Worm (Caenorhabditis elegans): ENCODE data around the gene cdk-11.2.

Gene cdk-11.2

DNA sequence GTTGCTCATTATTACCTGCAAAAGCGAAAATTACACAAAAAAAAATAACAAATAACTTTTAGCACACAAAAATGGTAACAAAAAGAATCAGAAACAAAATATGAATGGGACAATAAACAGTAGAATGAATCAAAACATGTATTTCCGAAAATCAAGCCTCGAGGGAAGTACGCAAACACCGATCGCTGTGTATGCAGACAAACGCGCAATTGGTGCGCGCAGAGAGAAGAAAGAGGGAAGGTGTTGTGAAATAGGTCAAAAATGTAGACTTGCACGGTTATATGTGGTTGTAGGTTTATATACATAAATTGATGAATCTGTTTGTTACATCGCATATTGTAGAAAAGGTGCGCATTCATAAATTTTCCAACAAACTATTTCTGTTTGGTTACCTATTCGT, at the start of gene cdk-11.2:
Gene cdk-11.2, minus strand, starts transcription at position 23 of the 400 bp plus-strand sequence.
- no peak for TF ChIP-seq nhr-237 (tag; optimal IDR thresholded peaks at IDR 0.05)
- no peak for TF ChIP-seq unc-62 (GFP tag; optimal IDR thresholded peaks at IDR 0.05)
- peak; percentile 60 for TF ChIP-seq sma-3 (GFP tag; optimal IDR thresholded peaks at IDR 0.05)
- no peak for TF ChIP-seq ztf-11 (tag; optimal IDR thresholded peaks at IDR 0.05)
- peak; percentile 34 to 67 for TF ChIP-seq lsy-2 (tag; optimal IDR thresholded peaks at IDR 0.05)
- TF ChIP-seq C34F6.9 (tag; optimal IDR thresholded peaks at IDR 0.05), result peak; percentile 82
- peak; percentile 90 for TF ChIP-seq unc-55 (GFP tag; optimal IDR thresholded peaks at IDR 0.05)
- TF ChIP-seq nhr-10 (tag; optimal IDR thresholded peaks at IDR 0.05), result no peak
- TF ChIP-seq R02D3.7 (tag; optimal IDR thresholded peaks at IDR 0.05), result no peak
- TF ChIP-seq ceh-82 (tag; optimal IDR thresholded peaks at IDR 0.05), result peak; percentile 6
- TF ChIP-seq lin-13 (GFP tag; optimal IDR thresholded peaks at IDR 0.05), result peak; percentile 16
- peak; percentile 44 for TF ChIP-seq lin-11 (tag; optimal IDR thresholded peaks at IDR 0.05)
- TF ChIP-seq nhr-21 (tag; optimal IDR thresholded peaks at IDR 0.05), result peak; percentile 44
- peak; percentile 86 for TF ChIP-seq nhr-129 (tag; optimal IDR thresholded peaks at IDR 0.05)
- peak; percentile 64 for TF ChIP-seq crh-2 (tag; optimal IDR thresholded peaks at IDR 0.05)
- peak; percentile 1 for TF ChIP-seq snpc-4 (tag; optimal IDR thresholded peaks at IDR 0.05)
- no peak for TF ChIP-seq nhr-23 (tag; optimal IDR thresholded peaks at IDR 0.05)
- TF ChIP-seq peb-1 (tag; optimal IDR thresholded peaks at IDR 0.05), result no peak
- no peak for TF ChIP-seq ceh-16 (tag; optimal IDR thresholded peaks at IDR 0.05)
- no peak for TF ChIP-seq aly-2 (tag; optimal IDR thresholded peaks at IDR 0.05)
- peak; percentile 67 for TF ChIP-seq sma-9 (GFP tag; optimal IDR thresholded peaks at IDR 0.05)
- no peak for TF ChIP-seq sma-9 (tag; optimal IDR thresholded peaks at IDR 0.05)
- TF ChIP-seq fos-1 (tag; optimal IDR thresholded peaks at IDR 0.05), result peak; percentile 69
- no peak for TF ChIP-seq ztf-1 (GFP tag; conservative IDR thresholded peaks at IDR 0.05)
- peak; percentile 49 for TF ChIP-seq sem-4 (tag; optimal IDR thresholded peaks at IDR 0.05)
- no peak for TF ChIP-seq mab-5 (tag; optimal IDR thresholded peaks at IDR 0.05)
- peak; percentile 8 for TF ChIP-seq blmp-1 (tag; optimal IDR thresholded peaks at IDR 0.05; ENCODE audit: insufficient read depth)
- no peak for TF ChIP-seq mdl-1 (tag; optimal IDR thresholded peaks at IDR 0.05)
- peak; percentile 27 for TF ChIP-seq F13H6.1 (tag; optimal IDR thresholded peaks at IDR 0.05)
- no peak for TF ChIP-seq zag-1 (tag; optimal IDR thresholded peaks at IDR 0.05)
- TF ChIP-seq elt-3 (tag; optimal IDR thresholded peaks at IDR 0.05), result no peak
- TF ChIP-seq ZK546.5 (tag; optimal IDR thresholded peaks at IDR 0.05), result no peak
- no peak for TF ChIP-seq nhr-77 (tag; optimal IDR thresholded peaks at IDR 0.05)
- no peak for TF ChIP-seq nhr-6 (tag; optimal IDR thresholded peaks at IDR 0.05)
- TF ChIP-seq nhr-11 (tag; optimal IDR thresholded peaks at IDR 0.05), result no peak

DNA sequence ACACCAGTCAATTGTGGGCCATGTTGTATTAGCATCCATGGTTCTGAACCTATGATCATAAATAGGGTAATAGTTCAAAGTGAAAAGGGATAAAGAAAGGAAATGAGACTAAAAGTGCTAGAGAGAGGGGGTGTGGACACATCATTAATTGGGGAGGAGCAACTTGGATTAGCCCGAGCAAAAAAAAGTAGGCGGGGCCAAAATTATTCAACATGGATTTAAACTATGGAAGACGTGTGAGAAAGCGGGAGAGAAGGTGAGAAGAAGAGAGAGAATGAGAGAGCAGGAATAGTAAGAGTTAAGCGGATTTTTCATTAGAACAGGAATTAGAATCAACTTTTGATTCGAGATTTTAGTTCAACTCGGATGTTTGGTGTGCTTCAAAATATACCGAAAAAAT, 44.0 kb upstream of the cdk-11.2 start, which contains the start of gene C39B10.1:
Gene C39B10.1, minus strand, starts transcription at position 101 of the 400 bp plus-strand sequence.
- TF ChIP-seq elt-3 (tag; optimal IDR thresholded peaks at IDR 0.05), result no peak
- no peak for TF ChIP-seq mdl-1 (tag; optimal IDR thresholded peaks at IDR 0.05)
- no peak for TF ChIP-seq alr-1 (tag; optimal IDR thresholded peaks at IDR 0.05)
- no peak for TF ChIP-seq ama-1 (optimal IDR thresholded peaks at IDR 0.05)
- TF ChIP-seq ceh-82 (tag; optimal IDR thresholded peaks at IDR 0.05), result no peak
- TF ChIP-seq mab-5 (tag; optimal IDR thresholded peaks at IDR 0.05), result no peak
- TF ChIP-seq snpc-4 (tag; optimal IDR thresholded peaks at IDR 0.05), result no peak
- no peak for TF ChIP-seq sma-9 (GFP tag; optimal IDR thresholded peaks at IDR 0.05)
- TF ChIP-seq sma-9 (tag; optimal IDR thresholded peaks at IDR 0.05), result no peak
- no peak for TF ChIP-seq skn-1 (tag; optimal IDR thresholded peaks at IDR 0.05)

DNA sequence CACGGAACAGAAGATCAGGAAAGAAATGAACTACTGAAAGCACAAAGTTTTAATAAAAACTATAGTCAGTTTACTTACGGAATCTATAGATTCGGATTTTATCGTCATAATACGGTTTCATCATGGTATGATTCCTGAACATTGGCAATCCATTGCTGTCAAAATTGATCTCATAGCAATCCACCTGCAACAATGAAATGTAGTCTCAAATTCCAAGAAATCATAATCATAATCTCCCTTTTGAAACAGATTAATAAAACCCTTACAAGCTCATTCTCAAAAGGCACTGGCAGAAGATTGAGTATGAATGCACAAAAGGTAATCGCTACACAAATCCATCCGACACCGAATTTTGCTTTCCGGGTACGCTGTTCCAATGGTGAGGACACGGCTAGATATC, 42.8 kb upstream of the cdk-11.2 start:
- no peak for TF ChIP-seq alr-1 (tag; optimal IDR thresholded peaks at IDR 0.05)
- TF ChIP-seq nhr-77 (tag; optimal IDR thresholded peaks at IDR 0.05), result no peak
- TF ChIP-seq nhr-11 (tag; optimal IDR thresholded peaks at IDR 0.05), result no peak
- no peak for TF ChIP-seq C34F6.9 (tag; optimal IDR thresholded peaks at IDR 0.05)
- no peak for TF ChIP-seq nhr-25 (tag; optimal IDR thresholded peaks at IDR 0.05)
- TF ChIP-seq blmp-1 (tag; optimal IDR thresholded peaks at IDR 0.05; ENCODE audit: insufficient read depth), result no peak
- no peak for TF ChIP-seq fos-1 (tag; optimal IDR thresholded peaks at IDR 0.05)
- no peak for TF ChIP-seq ceh-82 (tag; optimal IDR thresholded peaks at IDR 0.05)
- TF ChIP-seq peb-1 (tag; optimal IDR thresholded peaks at IDR 0.05), result no peak
- no peak for TF ChIP-seq snpc-4 (tag; optimal IDR thresholded peaks at IDR 0.05)
- no peak for TF ChIP-seq zag-1 (tag; optimal IDR thresholded peaks at IDR 0.05)
- no peak for TF ChIP-seq mdl-1 (tag; optimal IDR thresholded peaks at IDR 0.05)
- TF ChIP-seq ZK546.5 (tag; optimal IDR thresholded peaks at IDR 0.05), result no peak
- TF ChIP-seq lsy-2 (tag; optimal IDR thresholded peaks at IDR 0.05), result no peak
- no peak for TF ChIP-seq mab-5 (tag; optimal IDR thresholded peaks at IDR 0.05)
- TF ChIP-seq Y55F3AM.14 (GFP tag; optimal IDR thresholded peaks at IDR 0.05), result no peak
- no peak for TF ChIP-seq ztf-1 (GFP tag; conservative IDR thresholded peaks at IDR 0.05)
- no peak for TF ChIP-seq aly-2 (tag; optimal IDR thresholded peaks at IDR 0.05)
- TF ChIP-seq mbf-1 (tag; optimal IDR thresholded peaks at IDR 0.05), result no peak

Data from whole organism, L2 larva.